Worm (Caenorhabditis elegans) whole organism, young adult: ENCODE results near the gene ulp-1.

Experiments used
- F55B11.4 ChIP-seq: sonication (generic microtip); optimal IDR thresholded peaks from 2 replicates; lab custom pipeline; 2016; ENCODE audit warnings: missing compliant biosample characterization, missing genetic modification characterization, borderline replicate concordance; ENCODE audit not compliant: insufficient read depth
- Y56A3A.18 ChIP-seq: fragments of 200-800 bp; sonication (Bioruptor generic); IDR thresholded peaks from 2 replicates; pipeline ENCODE4 v1.3.6; 2022; ENCODE audit warnings: missing genetic modification reagents, missing genetic modification characterization, missing compliant biosample characterization
- ets-4 ChIP-seq: fragments of 200-800 bp; sonication (Bioruptor generic); optimal IDR thresholded peaks from 2 replicates; lab custom pipeline; 2018; ENCODE audit warnings: mild to moderate bottlenecking, missing genetic modification characterization, missing compliant biosample characterization
- hmg-20 ChIP-seq: fragments of 200-800 bp; sonication (Bioruptor generic); IDR thresholded peaks from 2 replicates; pipeline ENCODE4 v1.3.6; 2022; ENCODE audit warnings: missing genetic modification reagents, missing genetic modification characterization, missing compliant biosample characterization
- snpc-3.4 ChIP-seq: sonication (generic microtip); optimal IDR thresholded peaks from 2 replicates; lab custom pipeline; 2017; ENCODE audit warnings: missing genetic modification characterization, mild to moderate bottlenecking, missing compliant biosample characterization, antibody characterized with exemption, moderate library complexity, missing genotype, missing genetic modification reagents

- TF ChIP-seq snpc-3.4 (tag; lab: Kevin White, UChicago), result no peak
- TF ChIP-seq F55B11.4 (tag; lab: Kevin White, UChicago), result no peak
- TF ChIP-seq ets-4 (GFP tag; lab: Kevin White, UChicago), result no peak
- no peak for TF ChIP-seq Y56A3A.18 (GFP tag; lab: Robert Waterston, UW)
- no peak for TF ChIP-seq hmg-20 (GFP tag; lab: Robert Waterston, UW)
Observed at ce11 chrIII:5190179-5190578, 20.6 kb upstream of the ulp-1 start.
